Fruit fly (Drosophila melanogaster) whole organism, prepupa: ENCODE data around the gene CG15530.

Source experiments
- Blimp-1 ChIP-seq: fragments of 200-800 bp; sonication (Bioruptor generic); optimal IDR thresholded peaks from 3 replicates; lab custom pipeline; 2017; ENCODE audit warnings: missing biosample characterization, missing genetic modification characterization, mild to moderate bottlenecking, moderate library complexity, missing genetic modification reagents
- CG10631 ChIP-seq: fragments of 200-800 bp; sonication (Bioruptor generic); optimal IDR thresholded peaks from 2 replicates; lab custom pipeline; 2016; ENCODE audit warnings: missing biosample characterization, missing genetic modification characterization
- CG10669 ChIP-seq: fragments of 200-800 bp; sonication (Bioruptor generic); optimal IDR thresholded peaks from 3 replicates; lab custom pipeline; 2018; ENCODE audit warnings: missing biosample characterization, mild to moderate bottlenecking, missing genetic modification characterization, moderate library complexity
- CG15336 ChIP-seq: fragments of 200-800 bp; sonication (Bioruptor generic); IDR thresholded peaks from 2 replicates; pipeline ENCODE4 v1.3.6; 2022; ENCODE audit warnings: missing biosample characterization, missing genetic modification characterization
- CG1621 ChIP-seq: fragments of 200-800 bp; sonication (Bioruptor generic); optimal IDR thresholded peaks from 3 replicates; lab custom pipeline; 2018; ENCODE audit warnings: missing biosample characterization, mild to moderate bottlenecking, missing genetic modification characterization
- CG16779 ChIP-seq: fragments of 200-800 bp; sonication (Bioruptor generic); optimal IDR thresholded peaks from 3 replicates; lab custom pipeline; 2017; ENCODE audit warnings: missing biosample characterization, mild to moderate bottlenecking, missing genetic modification characterization
- CG31627 ChIP-seq: fragments of 200-800 bp; sonication (Bioruptor generic); optimal IDR thresholded peaks from 3 replicates; lab custom pipeline; 2016; ENCODE audit warnings: missing biosample characterization, missing genetic modification characterization
- CG32006 ChIP-seq: fragments of 200-800 bp; sonication (Bioruptor generic); optimal IDR thresholded peaks from 3 replicates; lab custom pipeline; 2017; ENCODE audit warnings: missing biosample characterization, mild to moderate bottlenecking, missing genetic modification characterization
- CG3919 ChIP-seq: fragments of 200-800 bp; sonication (Bioruptor generic); optimal IDR thresholded peaks from 3 replicates; lab custom pipeline; 2016; ENCODE audit warnings: missing biosample characterization, missing genetic modification characterization
- CG4318 ChIP-seq: fragments of 200-800 bp; sonication (Bioruptor generic); optimal IDR thresholded peaks from 3 replicates; lab custom pipeline; 2017; ENCODE audit warnings: missing biosample characterization, mild to moderate bottlenecking, missing genetic modification characterization
- CG6163 ChIP-seq: fragments of 200-800 bp; sonication (Bioruptor generic); IDR thresholded peaks from 3 replicates; pipeline ENCODE4 v1.3.6; 2022; ENCODE audit warnings: missing biosample characterization, missing genetic modification characterization
- CG6808 ChIP-seq: fragments of 200-800 bp; sonication (Bioruptor generic); optimal IDR thresholded peaks from 3 replicates; lab custom pipeline; 2017; ENCODE audit warnings: missing biosample characterization, missing genetic modification characterization, mild to moderate bottlenecking, moderate library complexity, missing genetic modification reagents
- CG6854 ChIP-seq: fragments of 200-800 bp; sonication (Bioruptor generic); optimal IDR thresholded peaks from 2 replicates; lab custom pipeline; 2017; ENCODE audit warnings: missing biosample characterization, mild to moderate bottlenecking, missing genetic modification characterization
- CG8119 ChIP-seq: fragments of 200-800 bp; sonication (Bioruptor generic); IDR thresholded peaks from 3 replicates; pipeline ENCODE4 v1.3.6; 2022; ENCODE audit warnings: missing biosample characterization, missing genetic modification characterization
- CG8319 ChIP-seq: fragments of 200-800 bp; sonication (Bioruptor generic); optimal IDR thresholded peaks from 3 replicates; lab custom pipeline; 2016; ENCODE audit warnings: missing biosample characterization, missing genetic modification characterization
- Eip75B ChIP-seq: fragments of 200-800 bp; sonication (Bioruptor generic); optimal IDR thresholded peaks from 3 replicates; lab custom pipeline; 2016; ENCODE audit warnings: missing biosample characterization, missing genetic modification characterization
- Eip78C ChIP-seq: fragments of 200-800 bp; sonication (Bioruptor generic); peaks from one replicate; lab custom pipeline; 2016; ENCODE audit warnings: missing biosample characterization, missing genetic modification characterization
- Ets96B ChIP-seq: fragments of 200-800 bp; optimal IDR thresholded peaks from 2 replicates; lab custom pipeline; 2019; ENCODE audit warnings: missing biosample characterization, mild to moderate bottlenecking, missing genetic modification characterization, moderate library complexity
- Gug ChIP-seq: fragments of 200-800 bp; sonication (Bioruptor generic); IDR thresholded peaks from 2 replicates; pipeline ENCODE4 v1.3.6; 2022; ENCODE audit warnings: missing biosample characterization, missing genetic modification characterization
- Hr38 ChIP-seq: sonication (Bioruptor generic); optimal IDR thresholded peaks from 2 replicates; lab custom pipeline; 2016; ENCODE audit warnings: missing biosample characterization, missing genetic modification characterization
- Hr39 ChIP-seq: fragments of 200-800 bp; sonication (Bioruptor generic); optimal IDR thresholded peaks from 2 replicates; lab custom pipeline; 2016; ENCODE audit warnings: missing biosample characterization, missing genetic modification characterization
- Hr4 ChIP-seq: fragments of 200-800 bp; sonication (Bioruptor generic); optimal IDR thresholded peaks from 3 replicates; lab custom pipeline; 2016; ENCODE audit warnings: missing biosample characterization, missing genetic modification characterization
- Met ChIP-seq: fragments of 200-800 bp; sonication (Bioruptor generic); optimal IDR thresholded peaks from 3 replicates; lab custom pipeline; 2016; ENCODE audit warnings: missing biosample characterization, missing genetic modification characterization
- OdsH ChIP-seq: fragments of 200-800 bp; sonication (Bioruptor generic); optimal IDR thresholded peaks from 3 replicates; lab custom pipeline; 2016; ENCODE audit warnings: missing biosample characterization, missing genetic modification characterization
- Smox ChIP-seq: fragments of 200-800 bp; sonication (Bioruptor generic); optimal IDR thresholded peaks from 3 replicates; lab custom pipeline; 2016; ENCODE audit warnings: missing biosample characterization, missing genetic modification characterization
- Sox102F ChIP-seq: fragments of 200-800 bp; sonication (Bioruptor generic); optimal IDR thresholded peaks from 2 replicates; lab custom pipeline; 2016; ENCODE audit warnings: missing biosample characterization, mild to moderate bottlenecking, missing genetic modification characterization
- Sox15 ChIP-seq: fragments of 200-800 bp; sonication (Bioruptor generic); optimal IDR thresholded peaks from 3 replicates; lab custom pipeline; 2016; ENCODE audit warnings: missing biosample characterization, missing genetic modification characterization
- achi ChIP-seq: fragments of 200-800 bp; sonication (Bioruptor generic); optimal IDR thresholded peaks from 3 replicates; lab custom pipeline; 2016; ENCODE audit warnings: missing biosample characterization, missing genetic modification characterization
- dac ChIP-seq: fragments of 200-800 bp; sonication (Bioruptor generic); optimal IDR thresholded peaks from 2 replicates; lab custom pipeline; 2017; ENCODE audit warnings: missing biosample characterization, mild to moderate bottlenecking, missing genetic modification characterization
- eg ChIP-seq: fragments of 200-800 bp; sonication (Bioruptor generic); IDR thresholded peaks from 3 replicates; pipeline ENCODE4 v1.3.6; 2022; ENCODE audit warnings: missing biosample characterization, missing genetic modification characterization
- esn ChIP-seq: fragments of 200-800 bp; sonication (Bioruptor generic); optimal IDR thresholded peaks from 2 replicates; lab custom pipeline; 2016; ENCODE audit warnings: missing biosample characterization, mild to moderate bottlenecking, missing genetic modification characterization, moderate library complexity
- fd59A ChIP-seq: fragments of 200-800 bp; sonication (Bioruptor generic); optimal IDR thresholded peaks from 2 replicates; lab custom pipeline; 2017; ENCODE audit warnings: missing biosample characterization, mild to moderate bottlenecking, missing genetic modification characterization, missing genetic modification reagents
- net ChIP-seq: fragments of 200-800 bp; sonication (Bioruptor generic); optimal IDR thresholded peaks from 3 replicates; lab custom pipeline; 2016; ENCODE audit warnings: missing biosample characterization, missing genetic modification characterization
- ss ChIP-seq, 2 experiments: fragments of 200-800 bp; sonication (Bioruptor generic); optimal IDR thresholded peaks; 2 replicates in 1 of 2; 3 replicates in 1 of 2; lab custom pipeline; 2017 to 2018; ENCODE audit warnings: mild to moderate bottlenecking in 2 of 2, missing biosample characterization in 2 of 2, missing genetic modification characterization in 2 of 2, moderate library complexity in 1 of 2
- svp ChIP-seq: fragments of 200-800 bp; sonication (Bioruptor generic); peaks from one replicate; lab custom pipeline; 2016; ENCODE audit warnings: missing biosample characterization, missing genetic modification characterization
- topi ChIP-seq: fragments of 200-800 bp; sonication (Bioruptor generic); optimal IDR thresholded peaks from 3 replicates; lab custom pipeline; 2016; ENCODE audit warnings: missing biosample characterization, missing genetic modification characterization

Gene CG15530

dm6 chr3R:30151300-30152109 lies 26.2 kb upstream of the CG15530 start, which contains the start of gene CG15529 (continued):
- TF ChIP-seq Sox15 (peak; percentile 43), CG6808 (GFP tag; lab: Kevin White, UChicago) (peak; percentile 74), CG4318 (GFP tag; lab: Kevin White, UChicago) (no peak), CG31627 (GFP tag; lab: Kevin White, UChicago) (peak; percentile 26), Eip78C (GFP tag; lab: Kevin White, UChicago) (peak; percentile 83), Smox (GFP tag; lab: Kevin White, UChicago) (peak; percentile 25), topi (GFP tag; lab: Kevin White, UChicago) (no peak), achi (GFP tag; lab: Kevin White, UChicago) (peak; percentile 57), eg (GFP tag; lab: Robert Waterston, UW) (peak; percentile 86), CG6854 (GFP tag; lab: Kevin White, UChicago) (no peak), CG3919 (GFP tag; lab: Kevin White, UChicago) (peak; percentile 69), Hr38 (GFP tag; lab: Kevin White, UChicago) (no peak), CG16779 (tag; lab: Kevin White, UChicago) (no peak), Ets96B (peak; percentile 66), Gug (peak; percentile 73), Met (GFP tag; lab: Kevin White, UChicago) (no peak), CG8319 (GFP tag; lab: Kevin White, UChicago) (peak; percentile 29), Hr39 (GFP tag; lab: Kevin White, UChicago) (peak; percentile 27), fd59A (GFP tag; lab: Kevin White, UChicago) (peak; percentile 65), esn (GFP tag; lab: Kevin White, UChicago) (peak; percentile 41), CG32006 (GFP tag; lab: Kevin White, UChicago) (peak; percentile 61), Blimp-1 (GFP tag; lab: Kevin White, UChicago) (no peak), ss (GFP tag; optimal IDR thresholded peaks at IDR 0.05; lab: Kevin White, UChicago) (peak in 1 of 2 experiments; percentile 73), Hr4 (GFP tag; lab: Kevin White, UChicago) (peak; percentile 38), OdsH (GFP tag; lab: Kevin White, UChicago) (peak; percentile 56), CG10669 (GFP tag; lab: Kevin White, UChicago) (peak; percentile 72), Sox102F (GFP tag; lab: Kevin White, UChicago) (peak; percentile 20)

dm6 chr3R:30153864-30154263 lies 23.8 kb upstream of the CG15530 start:
- TF ChIP-seq svp (GFP tag; lab: Kevin White, UChicago) (peak; percentile 38), fd59A (GFP tag; lab: Kevin White, UChicago) (no peak)

dm6 chr3R:30160312-30160942 lies 17.2 kb upstream of the CG15530 start, which contains the start of gene CG11498:
TSS of gene CG11498 (minus strand) at chr3R:30160473.
- TF ChIP-seq Sox102F (GFP tag; lab: Kevin White, UChicago) (peak; percentile 18), net (GFP tag; lab: Kevin White, UChicago) (no peak), svp (GFP tag; lab: Kevin White, UChicago) (peak; percentile 54), CG15336 (GFP tag; lab: Robert Waterston, UW) (peak; percentile 72), Met (GFP tag; lab: Kevin White, UChicago) (no peak), Gug (0 out of 2 replicates have a peak, but pooled peaks have one; percentile 32), CG3919 (GFP tag; lab: Kevin White, UChicago) (peak; percentile 20), esn (GFP tag; lab: Kevin White, UChicago) (peak; percentile 3), eg (GFP tag; lab: Robert Waterston, UW) (peak; percentile 56), dac (GFP tag; lab: Kevin White, UChicago) (no peak), Eip78C (GFP tag; lab: Kevin White, UChicago) (peak; percentile 47), Eip75B (peak; percentile 3), CG1621 (no peak), CG8119 (peak; percentile 61; the same call in 2 of the 3 replicates), Hr4 (GFP tag; lab: Kevin White, UChicago) (peak; percentile 36), Ets96B (no peak), CG32006 (GFP tag; lab: Kevin White, UChicago) (peak; percentile 59), CG10631 (GFP tag; lab: Kevin White, UChicago) (no peak), CG6163 (peak; percentile 71; the same call in 2 of the 3 replicates), OdsH (GFP tag; lab: Kevin White, UChicago) (no peak), CG6854 (GFP tag; lab: Kevin White, UChicago) (no peak), CG4318 (GFP tag; lab: Kevin White, UChicago) (peak; percentile 20)
